Worm (Caenorhabditis elegans): ENCODE measurements around the gene T26E4.2.

DNA sequence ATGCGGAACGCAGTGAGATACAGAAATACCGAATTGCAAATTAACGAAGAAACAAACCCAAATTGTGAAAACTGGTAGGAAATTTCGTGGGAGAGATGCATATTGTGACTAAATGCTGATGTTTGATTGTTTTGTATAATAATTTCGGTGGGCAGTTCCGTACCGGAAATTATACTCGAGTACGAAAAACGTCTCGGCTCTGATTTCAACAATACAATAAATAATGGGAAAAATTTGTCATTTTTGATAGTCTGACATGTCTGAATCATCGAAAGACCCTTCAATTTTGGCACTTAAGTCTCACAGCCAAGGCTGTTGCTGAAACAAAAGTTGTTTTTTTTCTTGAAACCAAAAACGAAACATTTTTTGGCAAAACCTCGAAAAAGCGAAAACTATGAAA lies 29.1 kb upstream of the T26E4.2 start, which contains the start of gene str-43:
- no peak for TF ChIP-seq fos-1 (tag; optimal IDR thresholded peaks at IDR 0.05)
- no peak for TF ChIP-seq fkh-10 (GFP tag; optimal IDR thresholded peaks at IDR 0.05)
- no peak for TF ChIP-seq nhr-76 (tag; optimal IDR thresholded peaks at IDR 0.05)
- no peak for TF ChIP-seq unc-39 (tag; optimal IDR thresholded peaks at IDR 0.05)
- TF ChIP-seq egl-27 (tag; optimal IDR thresholded peaks at IDR 0.05): no peak
- TF ChIP-seq nhr-237 (tag; optimal IDR thresholded peaks at IDR 0.05): no peak
- TF ChIP-seq ZK546.5 (tag; optimal IDR thresholded peaks at IDR 0.05): no peak
- no peak for TF ChIP-seq sea-2 (GFP tag; optimal IDR thresholded peaks at IDR 0.05)
- no peak for TF ChIP-seq nhr-77 (tag; optimal IDR thresholded peaks at IDR 0.05)
- TF ChIP-seq unc-62 (GFP tag; optimal IDR thresholded peaks at IDR 0.05): no peak
- no peak for TF ChIP-seq ztf-11 (tag; optimal IDR thresholded peaks at IDR 0.05)
- TF ChIP-seq nfya-1 (tag; optimal IDR thresholded peaks at IDR 0.05; ENCODE audit: insufficient read depth): no peak
- TF ChIP-seq elt-2 (tag; optimal IDR thresholded peaks at IDR 0.05): no peak
- TF ChIP-seq zag-1 (tag; optimal IDR thresholded peaks at IDR 0.05): no peak
